Worm (Caenorhabditis elegans) whole organism, L4 larva: ENCODE results near the gene K06H7.1.

Source experiments
- egl-27 ChIP-seq: sonication (generic microtip); optimal IDR thresholded peaks from 3 replicates; lab custom pipeline; 2017; ENCODE audit warnings: missing biosample characterization, missing genetic modification reagents, missing genetic modification characterization
- lin-39 ChIP-seq: fragments of 150-350 bp; optimal IDR thresholded peaks from 2 replicates; lab custom pipeline; 2014; ENCODE audit warnings: missing biosample characterization, missing genetic modification reagents, missing genetic modification characterization
- lsy-2 ChIP-seq, 2 experiments: fragments of 150-350 bp in 1 of 2; sonication (generic microtip) in 1 of 2; optimal IDR thresholded peaks; 2 replicates each; lab custom pipeline; 2014 to 2017; ENCODE audit warnings: missing biosample characterization in 2 of 2, missing genetic modification characterization in 2 of 2
- nhr-11 ChIP-seq: fragments of 150-350 bp; optimal IDR thresholded peaks from 2 replicates; lab custom pipeline; 2014; ENCODE audit warnings: missing biosample characterization, missing genetic modification characterization
- nhr-28 ChIP-seq: fragments of 150-350 bp; optimal IDR thresholded peaks from 2 replicates; lab custom pipeline; 2014; ENCODE audit warnings: missing biosample characterization, missing genetic modification characterization
- nhr-77 ChIP-seq: fragments of 150-350 bp; optimal IDR thresholded peaks from 2 replicates; lab custom pipeline; 2014; ENCODE audit warnings: missing biosample characterization, missing genetic modification characterization
- snpc-4 ChIP-seq: fragments of 150-350 bp; optimal IDR thresholded peaks from 2 replicates; lab custom pipeline; 2014; ENCODE audit warnings: missing biosample characterization, missing genetic modification characterization

- TF ChIP-seq lin-39 (no peak), egl-27 (tag; lab: Kevin White, UChicago) (no peak), lsy-2 (tag; optimal IDR thresholded peaks at IDR 0.05; lab: Kevin White, UChicago) (no peak), nhr-77 (tag; lab: Kevin White, UChicago) (no peak), nhr-11 (tag; lab: Kevin White, UChicago) (no peak), nhr-28 (tag; lab: Kevin White, UChicago) (no peak), snpc-4 (no peak)
Observed at ce11 chrIII:8067798-8068197, 31.3 kb upstream of the K06H7.1 start.
